Worm (Caenorhabditis elegans): ENCODE results near the gene C14E2.5.

C14E2.5 gene

ce11 chrX:1858616-1859015 is 33.5 kb upstream of the C14E2.5 start (continued):
- TF ChIP-seq Y53G8AR.9 (GFP tag; conservative IDR thresholded peaks at IDR 0.05), result 0 out of 2 replicates have a peak, but pooled peaks have one; percentile 42
- TF ChIP-seq aptf-3 (GFP tag; IDR thresholded peaks at IDR 0.05), result no peak
- TF ChIP-seq dox-1 (GFP tag; IDR thresholded peaks at IDR 0.05), result peak; percentile 90
- TF ChIP-seq egl-44 (GFP tag; IDR thresholded peaks at IDR 0.05), result no peak
- TF ChIP-seq snpc-4 (GFP tag; optimal IDR thresholded peaks at IDR 0.05), result peak; percentile 55
- no peak for TF ChIP-seq snpc-4 (tag; optimal IDR thresholded peaks at IDR 0.05)
- TF ChIP-seq nfya-2 (GFP tag; IDR thresholded peaks at IDR 0.05), result no peak
- TF ChIP-seq ztf-18 (tag; optimal IDR thresholded peaks at IDR 0.05), result peak; percentile 53
- peak; percentile 44; the same call in 1 of the 2 replicates for TF ChIP-seq hsf-1 (GFP tag; IDR thresholded peaks at IDR 0.05)
- TF ChIP-seq Y53F4B.3 (GFP tag; IDR thresholded peaks at IDR 0.05), result peak; percentile 11; the same call in 1 of the 2 replicates
- no peak for TF ChIP-seq egl-18 (GFP tag; IDR thresholded peaks at IDR 0.05)
- no peak for TF ChIP-seq hlh-12 (tag; optimal IDR thresholded peaks at IDR 0.05)
- TF ChIP-seq lir-1 (GFP tag; conservative IDR thresholded peaks at IDR 0.05), result peak; percentile 41; the same call in 1 of the 2 replicates
- no peak for TF ChIP-seq somi-1 (GFP tag; optimal IDR thresholded peaks at IDR 0.05)
- TF ChIP-seq K12H6.12 (tag; optimal IDR thresholded peaks at IDR 0.05), result peak; percentile 4
- no peak for TF ChIP-seq ama-1 (optimal IDR thresholded peaks at IDR 0.05)
- peak in 1 of 2 experiments; percentile 82 for TF ChIP-seq ama-1 (GFP tag; optimal IDR thresholded peaks at IDR 0.05)
- 0 out of 2 replicates have a peak, but pooled peaks have one; percentile 42 for TF ChIP-seq let-526 (GFP tag; IDR thresholded peaks at IDR 0.05)
- 0 out of 2 replicates have a peak, but pooled peaks have one; percentile 30 for TF ChIP-seq ztf-28 (GFP tag; IDR thresholded peaks at IDR 0.05)
- TF ChIP-seq cebp-1 (GFP tag; IDR thresholded peaks at IDR 0.05), result 0 out of 2 replicates have a peak, but pooled peaks have one; percentile 43
- TF ChIP-seq cebp-1 (tag; optimal IDR thresholded peaks at IDR 0.05), result no peak
- TF ChIP-seq lin-35 (GFP tag; optimal IDR thresholded peaks at IDR 0.05), result peak in 1 of 3 experiments; percentile 37
- TF ChIP-seq F23B12.7 (tag; optimal IDR thresholded peaks at IDR 0.05; ENCODE audit: insufficient read depth), result no peak
- TF ChIP-seq ceh-100 (GFP tag; IDR thresholded peaks at IDR 0.05), result peak; percentile 23; the same call in 1 of the 2 replicates
- TF ChIP-seq rec-8 (tag; optimal IDR thresholded peaks at IDR 0.05), result peak in 1 of 2 experiments; percentile 8
- TF ChIP-seq unc-62 (GFP tag; optimal IDR thresholded peaks at IDR 0.05), result no peak
- 0 out of 2 replicates have a peak, but pooled peaks have one; percentile 27 for TF ChIP-seq aptf-2 (GFP tag; conservative IDR thresholded peaks at IDR 0.05)
- no peak for TF ChIP-seq F57A8.1 (GFP tag; optimal IDR thresholded peaks at IDR 0.05)
- TF ChIP-seq lin-26 (GFP tag; IDR thresholded peaks at IDR 0.05), result peak; percentile 82; the same call in 1 of the 2 replicates
- TF ChIP-seq attf-3 (GFP tag; conservative IDR thresholded peaks at IDR 0.05), result no peak
- no peak for TF ChIP-seq F57C9.4 (tag; optimal IDR thresholded peaks at IDR 0.05)
- TF ChIP-seq mel-28 (tag; optimal IDR thresholded peaks at IDR 0.05; ENCODE audit: borderline replicate concordance), result peak; percentile 53
- peak; percentile 9 for TF ChIP-seq tbx-9 (tag; optimal IDR thresholded peaks at IDR 0.05; ENCODE audit: borderline replicate concordance)
- TF ChIP-seq fkh-3 (tag; optimal IDR thresholded peaks at IDR 0.05), result no peak
- TF ChIP-seq ceh-40 (GFP tag; IDR thresholded peaks at IDR 0.05), result 0 out of 2 replicates have a peak, but pooled peaks have one; percentile 12
- TF ChIP-seq lsl-1 (GFP tag; optimal IDR thresholded peaks at IDR 0.05), result no peak
- 0 out of 2 replicates have a peak, but pooled peaks have one; percentile 55 for TF ChIP-seq cebp-2 (GFP tag; IDR thresholded peaks at IDR 0.05)
- peak; percentile 82 for TF ChIP-seq zfh-2 (GFP tag; conservative IDR thresholded peaks at IDR 0.05)
- TF ChIP-seq ztf-26 (tag; optimal IDR thresholded peaks at IDR 0.05), result peak; percentile 48
- TF ChIP-seq snpc-3.4 (tag; optimal IDR thresholded peaks at IDR 0.05), result peak; percentile 27
- no peak for TF ChIP-seq hmg-20 (GFP tag; IDR thresholded peaks at IDR 0.05)
- TF ChIP-seq snpc-1.3 (tag; optimal IDR thresholded peaks at IDR 0.05; ENCODE audit: insufficient read depth), result peak; percentile 24
- TF ChIP-seq nhr-90 (tag; optimal IDR thresholded peaks at IDR 0.05), result peak; percentile 81
- peak in 1 of 2 experiments; percentile 50 for TF ChIP-seq let-607 (tag; optimal IDR thresholded peaks at IDR 0.05)
- TF ChIP-seq B0261.1 (tag; optimal IDR thresholded peaks at IDR 0.05), result peak; percentile 94
- TF ChIP-seq mes-4 (tag; optimal IDR thresholded peaks at IDR 0.05), result peak; percentile 43
- no peak for TF ChIP-seq sdz-38 (tag; optimal IDR thresholded peaks at IDR 0.05)
- peak; percentile 69 for TF ChIP-seq egrh-3 (GFP tag; IDR thresholded peaks at IDR 0.05)

All from whole organism, young adult.